Fruit fly (Drosophila melanogaster): ENCODE data around the gene CAH8.

Gene CAH8

dm6 chr3R:22362218-22362907, 27.2 kb downstream of the CAH8 start, which contains the start of the genes JMJD6, CG7071 and Muted (continued):
- TF ChIP-seq chn (GFP tag; optimal IDR thresholded peaks at IDR 0.05) (peak; percentile 93), lab (GFP tag; optimal IDR thresholded peaks at IDR 0.05) (peak; percentile 95), CG2199 (GFP tag; IDR thresholded peaks at IDR 0.05) (0 out of 3 replicates have a peak, but pooled peaks have one; percentile 62), slbo (GFP tag; IDR thresholded peaks at IDR 0.05) (peak; percentile 97), Ssrp (tag; optimal IDR thresholded peaks at IDR 0.05) (peak; percentile 88), chm (GFP tag; IDR thresholded peaks at IDR 0.05) (peak; percentile 80; the same call in 1 of the 2 replicates), lola (GFP tag; optimal IDR thresholded peaks at IDR 0.05) (peak in 1 of 3 experiments; percentile 88), CG18011 (GFP tag; optimal IDR thresholded peaks at IDR 0.05) (peak; percentile 85), Awh (GFP tag; IDR thresholded peaks at IDR 0.05) (peak; percentile 85), jigr1 (GFP tag; IDR thresholded peaks at IDR 0.05) (peak; percentile 79), abd-A (tag; optimal IDR thresholded peaks at IDR 0.05) (no peak), CG13287 (GFP tag; IDR thresholded peaks at IDR 0.05; ENCODE audit: partially characterized antibody) (peak; percentile 94), zen (tag; optimal IDR thresholded peaks at IDR 0.05) (peak; percentile 88), CG7987 (GFP tag; optimal IDR thresholded peaks at IDR 0.05) (peak; percentile 86), CG15479 (GFP tag; optimal IDR thresholded peaks at IDR 0.05) (no peak), ase (GFP tag; IDR thresholded peaks at IDR 0.05) (peak; percentile 90), CG6683 (GFP tag; optimal IDR thresholded peaks at IDR 0.05) (peak; percentile 72), bowl (GFP tag; IDR thresholded peaks at IDR 0.05) (peak; percentile 67; the same call in 1 of the 2 replicates), CG4360 (GFP tag; IDR thresholded peaks at IDR 0.05) (peak; percentile 55; the same call in 1 of the 2 replicates), row (GFP tag; IDR thresholded peaks at IDR 0.05) (peak; percentile 98), sna (GFP tag; IDR thresholded peaks at IDR 0.05; ENCODE audit: partially characterized antibody) (peak; percentile 91), oc (tag; optimal IDR thresholded peaks at IDR 0.05) (peak; percentile 81), Sox100B (GFP tag; optimal IDR thresholded peaks at IDR 0.05) (peak; percentile 83), CG17829 (tag; optimal IDR thresholded peaks at IDR 0.05) (peak; percentile 88), slou (GFP tag; optimal IDR thresholded peaks at IDR 0.05) (peak; percentile 88), CG11093 (GFP tag; IDR thresholded peaks at IDR 0.05) (peak; percentile 85; the same call in 1 of the 3 replicates), unc-4 (GFP tag; IDR thresholded peaks at IDR 0.05; ENCODE audit: partially characterized antibody) (peak; percentile 90), Xrp1 (GFP tag; IDR thresholded peaks at IDR 0.05) (peak; percentile 94), Aef1 (GFP tag; IDR thresholded peaks at IDR 0.05) (peak; percentile 87), tio (GFP tag; optimal IDR thresholded peaks at IDR 0.05) (peak; percentile 86), eyg (GFP tag; optimal IDR thresholded peaks at IDR 0.05) (peak; percentile 81), CG11696 (GFP tag; IDR thresholded peaks at IDR 0.05) (peak; percentile 75), CG2202 (tag; optimal IDR thresholded peaks at IDR 0.05) (peak; percentile 84), Atf6 (GFP tag; IDR thresholded peaks at IDR 0.05) (peak; percentile 90), CG7372 (GFP tag; IDR thresholded peaks at IDR 0.05) (peak; percentile 95), nmo (GFP tag; optimal IDR thresholded peaks at IDR 0.05) (peak; percentile 88), CG1792 (GFP tag; optimal IDR thresholded peaks at IDR 0.05) (peak; percentile 65), trem (tag; optimal IDR thresholded peaks at IDR 0.05) (peak; percentile 82), ab (GFP tag; optimal IDR thresholded peaks at IDR 0.05) (peak; percentile 70), CG10274 (GFP tag; optimal IDR thresholded peaks at IDR 0.05) (peak; percentile 55), CG6175 (GFP tag; IDR thresholded peaks at IDR 0.05) (peak; percentile 81), sens-2 (GFP tag; IDR thresholded peaks at IDR 0.05) (peak; percentile 90), CG2875 (GFP tag; optimal IDR thresholded peaks at IDR 0.05) (peak; percentile 72), CG5953 (GFP tag; IDR thresholded peaks at IDR 0.05) (peak; percentile 80), CG11085 (GFP tag; IDR thresholded peaks at IDR 0.05) (peak; percentile 84), CoRest (tag; optimal IDR thresholded peaks at IDR 0.05) (peak; percentile 94), CG34376 (GFP tag; optimal IDR thresholded peaks at IDR 0.05) (peak; percentile 93), maf-S (GFP tag; optimal IDR thresholded peaks at IDR 0.05) (peak; percentile 83), seq (GFP tag; IDR thresholded peaks at IDR 0.05) (peak; percentile 93)

Measured in whole organism, embryonic.